Worm (Caenorhabditis elegans) whole organism, L2 larva: ENCODE data around the gene K03B8.14.

ENCODE experiments used
- F13H6.1 ChIP-seq: sonication (generic microtip); optimal IDR thresholded peaks from 2 replicates; lab custom pipeline; 2016; ENCODE audit warnings: missing genetic modification characterization, missing compliant biosample characterization
- R02D3.7 ChIP-seq: fragments of 150-350 bp; optimal IDR thresholded peaks from 2 replicates; lab custom pipeline; 2014; ENCODE audit warnings: missing biosample characterization, missing genetic modification characterization
- Y55F3AM.14 ChIP-seq: fragments of 200-800 bp; sonication (Bioruptor generic); optimal IDR thresholded peaks from 2 replicates; lab custom pipeline; 2018; ENCODE audit warnings: mild to moderate bottlenecking, missing genetic modification characterization, missing compliant biosample characterization
- ZK546.5 ChIP-seq: sonication (generic microtip); optimal IDR thresholded peaks from 2 replicates; lab custom pipeline; 2017; ENCODE audit warnings: missing biosample characterization, missing genetic modification characterization
- alr-1 ChIP-seq: fragments of 150-350 bp; optimal IDR thresholded peaks from 2 replicates; lab custom pipeline; 2014; ENCODE audit warnings: missing biosample characterization, missing genetic modification characterization
- aly-2 ChIP-seq: fragments of 150-350 bp; optimal IDR thresholded peaks from 2 replicates; lab custom pipeline; 2014; ENCODE audit warnings: missing biosample characterization, missing genetic modification characterization
- ama-1 ChIP-seq: fragments of 150-350 bp; optimal IDR thresholded peaks from 2 replicates; lab custom pipeline; 2018; ENCODE audit warnings: inconsistent platforms
- blmp-1 ChIP-seq: sonication (generic microtip); optimal IDR thresholded peaks from 2 replicates; lab custom pipeline; 2017; ENCODE audit warnings: missing genetic modification characterization, mild to moderate bottlenecking, missing compliant biosample characterization, antibody characterized with exemption, moderate library complexity; ENCODE audit not compliant: insufficient read depth
- ceh-16 ChIP-seq: fragments of 150-350 bp; optimal IDR thresholded peaks from 2 replicates; lab custom pipeline; 2014; ENCODE audit warnings: missing biosample characterization, missing genetic modification characterization
- ceh-82 ChIP-seq: fragments of 150-350 bp; optimal IDR thresholded peaks from 2 replicates; lab custom pipeline; 2014; ENCODE audit warnings: missing biosample characterization, missing genetic modification characterization
- crh-2 ChIP-seq: sonication (generic microtip); optimal IDR thresholded peaks from 2 replicates; lab custom pipeline; 2017; ENCODE audit warnings: missing biosample characterization, missing genetic modification characterization
- dmd-4 ChIP-seq: sonication (generic microtip); optimal IDR thresholded peaks from 2 replicates; lab custom pipeline; 2017; ENCODE audit warnings: missing biosample characterization, missing genetic modification characterization
- egl-27 ChIP-seq: sonication (generic microtip); optimal IDR thresholded peaks from 3 replicates; lab custom pipeline; 2017; ENCODE audit warnings: missing biosample characterization, missing genetic modification reagents, missing genetic modification characterization
- elt-1 ChIP-seq: fragments of 150-350 bp; optimal IDR thresholded peaks from 2 replicates; lab custom pipeline; 2014; ENCODE audit warnings: missing biosample characterization, missing genetic modification characterization
- elt-3 ChIP-seq: sonication (generic microtip); optimal IDR thresholded peaks from 2 replicates; lab custom pipeline; 2017; ENCODE audit warnings: missing biosample characterization, missing genetic modification characterization
- fos-1 ChIP-seq: fragments of 150-350 bp; optimal IDR thresholded peaks from 2 replicates; lab custom pipeline; 2014; ENCODE audit warnings: missing biosample characterization, missing genetic modification characterization
- gmeb-1 ChIP-seq: fragments of 150-350 bp; optimal IDR thresholded peaks from 2 replicates; lab custom pipeline; 2014; ENCODE audit warnings: missing biosample characterization, missing genetic modification characterization
- lin-13 ChIP-seq: fragments of 150-350 bp; optimal IDR thresholded peaks from 2 replicates; lab custom pipeline; 2014; ENCODE audit warnings: missing biosample characterization, missing genetic modification reagents, missing genetic modification characterization
- lin-39 ChIP-seq: fragments of 150-350 bp; optimal IDR thresholded peaks from 2 replicates; lab custom pipeline; 2014; ENCODE audit warnings: missing biosample characterization, missing genetic modification reagents, missing genetic modification characterization
- lsy-2 ChIP-seq, 2 experiments: fragments of 150-350 bp in 1 of 2; sonication (generic microtip) in 1 of 2; optimal IDR thresholded peaks; 2 replicates each; lab custom pipeline; 2014 to 2017; ENCODE audit warnings: missing biosample characterization in 2 of 2, missing genetic modification characterization in 2 of 2
- mab-5 ChIP-seq: fragments of 150-350 bp; optimal IDR thresholded peaks from 2 replicates; lab custom pipeline; 2014; ENCODE audit warnings: missing biosample characterization, missing genetic modification characterization
- mdl-1 ChIP-seq, 2 experiments: fragments of 150-350 bp in 1 of 2; sonication (generic microtip) in 1 of 2; optimal IDR thresholded peaks; 2 replicates each; lab custom pipeline; 2017; ENCODE audit warnings: missing biosample characterization in 2 of 2, missing genetic modification characterization in 2 of 2
- nhr-10 ChIP-seq: sonication (generic microtip); optimal IDR thresholded peaks from 2 replicates; lab custom pipeline; 2017; ENCODE audit warnings: missing biosample characterization, missing genetic modification characterization
- nhr-11 ChIP-seq: fragments of 150-350 bp; optimal IDR thresholded peaks from 2 replicates; lab custom pipeline; 2014; ENCODE audit warnings: missing biosample characterization, missing genetic modification characterization
- nhr-12 ChIP-seq: fragments of 150-350 bp; optimal IDR thresholded peaks from 2 replicates; lab custom pipeline; 2014; ENCODE audit warnings: missing biosample characterization, missing genetic modification characterization
- nhr-129 ChIP-seq: fragments of 150-350 bp; optimal IDR thresholded peaks from 2 replicates; lab custom pipeline; 2014; ENCODE audit warnings: missing biosample characterization, missing genetic modification characterization
- nhr-21 ChIP-seq: fragments of 150-350 bp; optimal IDR thresholded peaks from 2 replicates; lab custom pipeline; 2014; ENCODE audit warnings: missing biosample characterization, missing genetic modification characterization
- nhr-23 ChIP-seq: fragments of 150-350 bp; optimal IDR thresholded peaks from 2 replicates; lab custom pipeline; 2014; ENCODE audit warnings: missing biosample characterization, missing genetic modification reagents, missing genetic modification characterization
- nhr-237 ChIP-seq: fragments of 150-350 bp; optimal IDR thresholded peaks from 2 replicates; lab custom pipeline; 2014; ENCODE audit warnings: missing biosample characterization, missing genetic modification characterization
- nhr-25 ChIP-seq: fragments of 150-350 bp; sonication (generic microtip); optimal IDR thresholded peaks from 3 replicates; lab custom pipeline; 2014; ENCODE audit warnings: missing biosample characterization, missing genetic modification characterization
- nhr-6 ChIP-seq: fragments of 150-350 bp; optimal IDR thresholded peaks from 2 replicates; lab custom pipeline; 2014; ENCODE audit warnings: missing biosample characterization, missing genetic modification characterization
- peb-1 ChIP-seq: fragments of 150-350 bp; optimal IDR thresholded peaks from 2 replicates; lab custom pipeline; 2014; ENCODE audit warnings: missing biosample characterization, missing genetic modification characterization
- sem-4 ChIP-seq: fragments of 150-350 bp; optimal IDR thresholded peaks from 2 replicates; lab custom pipeline; 2014; ENCODE audit warnings: missing biosample characterization, missing genetic modification reagents, missing genetic modification characterization
- skn-1 ChIP-seq: sonication (generic microtip); optimal IDR thresholded peaks from 2 replicates; lab custom pipeline; 2017; ENCODE audit warnings: missing biosample characterization, missing genetic modification characterization
- sma-9 ChIP-seq, 2 experiments: fragments of 150-350 bp in 1 of 2; sonication (generic microtip) in 1 of 2; optimal IDR thresholded peaks; 2 replicates each; lab custom pipeline; 2014 to 2016; ENCODE audit warnings: missing genetic modification characterization in 2 of 2, mild to moderate bottlenecking in 1 of 2, missing biosample characterization in 1 of 2, missing compliant biosample characterization in 1 of 2, missing genetic modification reagents in 1 of 2, moderate library complexity in 1 of 2
- snpc-4 ChIP-seq: fragments of 150-350 bp; optimal IDR thresholded peaks from 2 replicates; lab custom pipeline; 2014; ENCODE audit warnings: missing biosample characterization, missing genetic modification characterization
- unc-55 ChIP-seq: fragments of 150-350 bp; sonication (generic microtip); optimal IDR thresholded peaks from 3 replicates; lab custom pipeline; 2014; ENCODE audit warnings: missing biosample characterization, missing genetic modification reagents, missing genetic modification characterization
- unc-62 ChIP-seq: fragments of 150-350 bp; optimal IDR thresholded peaks from 2 replicates; lab custom pipeline; 2014; ENCODE audit warnings: missing biosample characterization, missing genetic modification reagents, missing genetic modification characterization
- zag-1 ChIP-seq: fragments of 150-350 bp; optimal IDR thresholded peaks from 2 replicates; lab custom pipeline; 2014; ENCODE audit warnings: missing biosample characterization, missing genetic modification characterization
- ztf-1 ChIP-seq: fragments of 200-800 bp; sonication (Bioruptor generic); conservative IDR thresholded peaks from 2 replicates; pipeline ENCODE4 v1.3.6; 2022; ENCODE audit warnings: missing genetic modification characterization, missing compliant biosample characterization
- ztf-11 ChIP-seq: sonication (generic microtip); optimal IDR thresholded peaks from 2 replicates; lab custom pipeline; 2017; ENCODE audit warnings: missing biosample characterization, missing genetic modification characterization
- ztf-4 ChIP-seq: fragments of 150-350 bp; optimal IDR thresholded peaks from 2 replicates; lab custom pipeline; 2014; ENCODE audit warnings: missing biosample characterization, missing genetic modification characterization

The K03B8.14 gene

ce11 chrV:11366129-11366528, 24.2 kb upstream of the K03B8.14 start, which contains the start of gene dop-5:
dop-5 (minus strand) TSS chrV:11366229.
- TF ChIP-seq unc-55 (GFP tag; lab: Kevin White, UChicago) (no peak), blmp-1 (tag; lab: Kevin White, UChicago) (no peak), lsy-2 (tag; optimal IDR thresholded peaks at IDR 0.05; lab: Kevin White, UChicago) (no peak), lin-13 (GFP tag; lab: Kevin White, UChicago) (no peak), mab-5 (tag; lab: Kevin White, UChicago) (no peak), ama-1 (lab: Kevin White, UChicago) (no peak), dmd-4 (tag; lab: Kevin White, UChicago) (no peak), nhr-6 (tag; lab: Kevin White, UChicago) (no peak), R02D3.7 (tag; lab: Kevin White, UChicago) (no peak), nhr-11 (tag; lab: Kevin White, UChicago) (no peak), crh-2 (tag; lab: Kevin White, UChicago) (no peak), aly-2 (tag; lab: Kevin White, UChicago) (no peak), nhr-25 (tag; lab: Kevin White, UChicago) (no peak), ztf-11 (tag; lab: Kevin White, UChicago) (no peak), ceh-82 (no peak), nhr-10 (no peak)

ce11 chrV:11372284-11372878, 17.9 kb upstream of the K03B8.14 start:
- TF ChIP-seq crh-2 (tag; lab: Kevin White, UChicago) (no peak), ceh-16 (tag; lab: Kevin White, UChicago) (no peak), blmp-1 (tag; lab: Kevin White, UChicago) (no peak), peb-1 (tag; lab: Kevin White, UChicago) (no peak), nhr-21 (tag; lab: Kevin White, UChicago) (no peak), fos-1 (tag; lab: Kevin White, UChicago) (no peak), mdl-1 (tag; optimal IDR thresholded peaks at IDR 0.05; lab: Kevin White, UChicago) (no peak), ZK546.5 (no peak), nhr-237 (no peak), lsy-2 (tag; optimal IDR thresholded peaks at IDR 0.05; lab: Kevin White, UChicago) (no peak), egl-27 (tag; lab: Kevin White, UChicago) (no peak), lin-39 (tag; lab: Kevin White, UChicago) (no peak)

ce11 chrV:11373918-11374317, 16.4 kb upstream of the K03B8.14 start:
- TF ChIP-seq nhr-11 (tag; lab: Kevin White, UChicago) (no peak), nhr-25 (tag; lab: Kevin White, UChicago) (no peak), F13H6.1 (tag; lab: Kevin White, UChicago) (no peak)
- TF ChIP-seq, all 48 proteins: peak for 0

- no peak for TF ChIP-seq unc-62 (GFP tag; lab: Kevin White, UChicago)
- TF ChIP-seq nhr-6 (tag; lab: Kevin White, UChicago): peak; percentile 26
- no peak for TF ChIP-seq blmp-1 (tag; lab: Kevin White, UChicago)
- no peak for TF ChIP-seq nhr-12 (tag; lab: Kevin White, UChicago)
- no peak for TF ChIP-seq nhr-237
- TF ChIP-seq Y55F3AM.14 (GFP tag; lab: Kevin White, UChicago): no peak
- TF ChIP-seq elt-1 (tag; lab: Kevin White, UChicago): no peak
- no peak for TF ChIP-seq ztf-1 (GFP tag; lab: Robert Waterston, UW)
- no peak for TF ChIP-seq nhr-23
- no peak for TF ChIP-seq elt-3 (tag; lab: Kevin White, UChicago)
- no peak for TF ChIP-seq ama-1 (lab: Kevin White, UChicago)
- peak; percentile 57 for TF ChIP-seq gmeb-1 (tag; lab: Kevin White, UChicago)
- peak; percentile 45 for TF ChIP-seq nhr-21 (tag; lab: Kevin White, UChicago)
- TF ChIP-seq aly-2 (tag; lab: Kevin White, UChicago): no peak
- TF ChIP-seq sma-9 (GFP tag; optimal IDR thresholded peaks at IDR 0.05; lab: Kevin White, UChicago): peak; percentile 78
- TF ChIP-seq sma-9 (tag; optimal IDR thresholded peaks at IDR 0.05; lab: Kevin White, UChicago): no peak
- peak; percentile 17 for TF ChIP-seq egl-27 (tag; lab: Kevin White, UChicago)
- peak; percentile 79 for TF ChIP-seq F13H6.1 (tag; lab: Kevin White, UChicago)
- TF ChIP-seq lsy-2 (tag; optimal IDR thresholded peaks at IDR 0.05; lab: Kevin White, UChicago): peak; percentile 13 to 79
- TF ChIP-seq sem-4: peak; percentile 43
- no peak for TF ChIP-seq skn-1
- peak; percentile 33 for TF ChIP-seq ztf-4 (tag; lab: Kevin White, UChicago)
- TF ChIP-seq ztf-11 (tag; lab: Kevin White, UChicago): no peak
- peak; percentile 40 for TF ChIP-seq snpc-4 (tag; lab: Kevin White, UChicago)
- TF ChIP-seq nhr-129 (tag; lab: Kevin White, UChicago): peak; percentile 53
- no peak for TF ChIP-seq lin-39 (tag; lab: Kevin White, UChicago)
- TF ChIP-seq alr-1: no peak
- TF ChIP-seq crh-2 (tag; lab: Kevin White, UChicago): peak; percentile 80
- no peak for TF ChIP-seq ZK546.5
- no peak for TF ChIP-seq ceh-16 (tag; lab: Kevin White, UChicago)
- peak; percentile 53 for TF ChIP-seq mab-5 (tag; lab: Kevin White, UChicago)
- TF ChIP-seq lin-13 (GFP tag; lab: Kevin White, UChicago): no peak
- no peak for TF ChIP-seq mdl-1 (tag; optimal IDR thresholded peaks at IDR 0.05; lab: Kevin White, UChicago)
- TF ChIP-seq R02D3.7 (tag; lab: Kevin White, UChicago): no peak
- TF ChIP-seq zag-1 (tag; lab: Kevin White, UChicago): peak; percentile 68
- TF ChIP-seq nhr-10: no peak
These were observed 15.0 kb upstream of the K03B8.14 start, which contains the start of gene cnb-1 for ce11 chrV:11375150-11375792. cnb-1 (plus strand) TSS chrV:11375742.
